Worm (Caenorhabditis elegans): Measurements from ENCODE around the gene scl-20.

ce11 chrV:18746937-18747660 is 12.8 kb upstream of the scl-20 start, which contains the start of gene clec-251:
- TF ChIP-seq ztf-26 (tag; optimal IDR thresholded peaks at IDR 0.05) (no peak), F10E7.11 (tag; optimal IDR thresholded peaks at IDR 0.05) (no peak), snpc-1.1 (tag; optimal IDR thresholded peaks at IDR 0.05; ENCODE audit: insufficient read depth) (no peak), Y53F4B.3 (GFP tag; IDR thresholded peaks at IDR 0.05) (no peak), efl-1 (GFP tag; optimal IDR thresholded peaks at IDR 0.05) (no peak), snpc-3.4 (tag; optimal IDR thresholded peaks at IDR 0.05) (no peak), madf-6 (GFP tag; IDR thresholded peaks at IDR 0.05) (no peak)
